Fruit fly (Drosophila melanogaster) whole organism, pupa: ENCODE data around the gene Crz.
A peak's percentile ranks its signal among the peaks of the same experiment; 100 is the strongest.

Source experiments
- CG10348 ChIP-seq: fragments of 200-800 bp; sonication (Bioruptor generic); IDR thresholded peaks from 2 replicates; pipeline ENCODE4 v1.3.6; 2022; ENCODE audit warnings: missing biosample characterization, missing genetic modification characterization
- CG12605 ChIP-seq: fragments of 200-800 bp; sonication (Bioruptor generic); IDR thresholded peaks from 2 replicates; pipeline ENCODE4 v1.3.6; 2022; ENCODE audit warnings: missing biosample characterization, missing genetic modification characterization
- CG13204 ChIP-seq: fragments of 200-800 bp; sonication (Bioruptor generic); optimal IDR thresholded peaks from 2 replicates; lab custom pipeline; 2018; ENCODE audit warnings: missing biosample characterization, mild to moderate bottlenecking, missing genetic modification characterization, moderate library complexity
- CG14655 ChIP-seq: fragments of 200-800 bp; sonication (Bioruptor generic); optimal IDR thresholded peaks from 3 replicates; lab custom pipeline; 2017; ENCODE audit warnings: mild to moderate bottlenecking, missing biosample characterization, missing genetic modification reagents, missing genetic modification characterization
- CG15710 ChIP-seq: fragments of 200-800 bp; sonication (Bioruptor generic); optimal IDR thresholded peaks from 2 replicates; lab custom pipeline; 2018; ENCODE audit warnings: missing biosample characterization, mild to moderate bottlenecking, missing genetic modification characterization, moderate library complexity
- CG17806 ChIP-seq: fragments of 200-800 bp; sonication (Bioruptor generic); optimal IDR thresholded peaks from 2 replicates; lab custom pipeline; 2018; ENCODE audit warnings: missing biosample characterization, mild to moderate bottlenecking, missing genetic modification characterization, moderate library complexity
- CG32121 ChIP-seq: fragments of 200-800 bp; sonication (Bioruptor generic); IDR thresholded peaks from 2 replicates; pipeline ENCODE4 v1.3.6; 2022; ENCODE audit warnings: missing biosample characterization, missing genetic modification characterization
- CG34367 ChIP-seq: fragments of 200-800 bp; sonication (Bioruptor generic); optimal IDR thresholded peaks from 2 replicates; lab custom pipeline; 2018; ENCODE audit warnings: missing biosample characterization, mild to moderate bottlenecking, missing genetic modification characterization
- CG4496 ChIP-seq: fragments of 200-800 bp; sonication (Bioruptor generic); IDR thresholded peaks from 3 replicates; pipeline ENCODE4 v1.3.6; 2022; ENCODE audit warnings: missing biosample characterization, missing genetic modification characterization
- CG8159 ChIP-seq: fragments of 200-800 bp; sonication (Bioruptor generic); optimal IDR thresholded peaks from 3 replicates; lab custom pipeline; 2018; ENCODE audit warnings: missing biosample characterization, mild to moderate bottlenecking, missing genetic modification characterization, moderate library complexity
- CG8301 ChIP-seq: fragments of 200-800 bp; sonication (Bioruptor generic); optimal IDR thresholded peaks from 2 replicates; lab custom pipeline; 2018; ENCODE audit warnings: missing biosample characterization, mild to moderate bottlenecking, missing genetic modification characterization
- CG9948 ChIP-seq: fragments of 200-800 bp; sonication (Bioruptor generic); optimal IDR thresholded peaks from 2 replicates; lab custom pipeline; 2018; ENCODE audit warnings: missing biosample characterization, mild to moderate bottlenecking, missing genetic modification characterization, moderate library complexity
- D1 ChIP-seq: fragments of 200-800 bp; sonication (Bioruptor generic); optimal IDR thresholded peaks from 2 replicates; lab custom pipeline; 2018; ENCODE audit warnings: missing biosample characterization, mild to moderate bottlenecking, missing genetic modification characterization, moderate library complexity
- EcR ChIP-seq: fragments of 200-800 bp; sonication (Bioruptor generic); optimal IDR thresholded peaks from 3 replicates; lab custom pipeline; 2019; ENCODE audit warnings: missing biosample characterization, missing genetic modification characterization, mild to moderate bottlenecking, moderate library complexity, missing genetic modification reagents
- Ets98B ChIP-seq: fragments of 200-800 bp; sonication (Bioruptor generic); IDR thresholded peaks from 2 replicates; pipeline ENCODE4 v1.3.6; 2022; ENCODE audit warnings: missing biosample characterization, missing genetic modification characterization
- Pif1A ChIP-seq: fragments of 200-800 bp; sonication (Bioruptor generic); optimal IDR thresholded peaks from 3 replicates; lab custom pipeline; 2016; ENCODE audit warnings: missing biosample characterization, missing genetic modification characterization
- Pif1B ChIP-seq: fragments of 200-800 bp; sonication (Bioruptor generic); optimal IDR thresholded peaks from 3 replicates; lab custom pipeline; 2016; ENCODE audit warnings: missing biosample characterization, missing genetic modification characterization
- Snoo ChIP-seq: fragments of 200-800 bp; sonication (Bioruptor generic); optimal IDR thresholded peaks from 3 replicates; lab custom pipeline; 2017; ENCODE audit warnings: missing biosample characterization, mild to moderate bottlenecking, missing genetic modification characterization, inconsistent platforms
- fd96Ca ChIP-seq: fragments of 200-800 bp; sonication (Bioruptor generic); IDR thresholded peaks from 3 replicates; pipeline ENCODE4 v1.3.6; 2022; ENCODE audit warnings: missing biosample characterization, missing genetic modification characterization
- gl ChIP-seq: fragments of 200-800 bp; sonication (Bioruptor generic); optimal IDR thresholded peaks from 2 replicates; lab custom pipeline; 2018; ENCODE audit warnings: missing biosample characterization, mild to moderate bottlenecking, missing genetic modification characterization
- rn ChIP-seq: fragments of 200-800 bp; sonication (Bioruptor generic); IDR thresholded peaks from 2 replicates; pipeline ENCODE4 v1.3.6; 2022; ENCODE audit warnings: missing biosample characterization, missing genetic modification characterization

Gene Crz

DNA sequence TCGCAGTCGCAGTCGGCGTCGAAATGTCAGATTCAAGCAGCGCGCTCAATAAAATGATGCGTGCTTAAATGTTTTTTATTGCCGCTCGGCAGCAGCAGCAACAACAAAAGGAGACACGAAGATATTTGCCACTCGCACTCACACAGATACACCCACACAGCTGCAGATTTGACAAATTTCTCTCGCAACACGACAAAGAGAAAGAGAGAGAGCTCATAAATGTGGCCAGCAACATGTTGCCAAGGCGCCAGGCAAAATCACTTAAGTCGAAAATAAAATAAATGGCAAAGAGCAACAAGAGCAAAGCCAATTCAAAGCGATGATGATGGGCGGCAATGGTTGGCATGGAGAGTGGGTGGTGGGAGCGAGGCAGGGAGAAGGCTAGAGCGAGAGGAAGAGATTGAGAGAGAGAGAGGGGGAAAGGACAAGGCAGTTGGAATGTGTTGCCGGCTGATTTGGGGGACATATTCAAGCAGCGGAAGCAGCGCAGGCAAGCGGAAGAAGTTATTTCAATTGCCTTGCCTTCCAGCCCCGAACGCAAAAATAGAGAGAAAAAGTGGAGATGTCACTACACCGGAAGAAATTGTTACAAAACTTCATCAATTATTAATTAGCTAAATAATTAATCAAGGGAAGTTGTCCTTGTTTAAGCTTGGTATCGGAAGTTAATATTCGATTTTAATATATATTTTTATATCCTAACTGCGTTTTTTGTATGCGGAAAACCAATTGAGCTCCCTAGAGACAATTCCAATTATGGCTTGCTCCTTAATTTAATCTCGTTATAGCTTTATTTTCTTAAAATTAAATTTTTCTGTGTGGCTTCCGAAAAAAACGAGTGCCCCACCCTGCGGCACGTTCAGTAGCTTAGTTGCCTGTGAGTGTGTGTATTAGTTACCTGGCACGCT, 32.4 kb downstream of the Crz start:
- TF ChIP-seq CG14655 (GFP tag; lab: Kevin White, UChicago) (peak; percentile 71), Pif1B (GFP tag; lab: Kevin White, UChicago) (peak; percentile 21), Pif1A (GFP tag; lab: Kevin White, UChicago) (peak; percentile 43), CG8159 (tag; lab: Kevin White, UChicago) (peak; percentile 45), CG9948 (peak; percentile 53), D1 (peak; percentile 2), CG8301 (tag; lab: Kevin White, UChicago) (peak; percentile 58), Ets98B (peak; percentile 10; the same call in 1 of the 2 replicates), rn (no peak), CG32121 (no peak), CG4496 (GFP tag; lab: Robert Waterston, UW) (0 out of 3 replicates have a peak, but pooled peaks have one; percentile 4), CG15710 (peak; percentile 19), CG34367 (tag; lab: Kevin White, UChicago) (no peak), EcR (GFP tag; lab: Kevin White, UChicago) (peak; percentile 14), CG17806 (tag; lab: Kevin White, UChicago) (peak; percentile 41), CG13204 (peak; percentile 48), fd96Ca (GFP tag; lab: Robert Waterston, UW) (no peak)

DNA sequence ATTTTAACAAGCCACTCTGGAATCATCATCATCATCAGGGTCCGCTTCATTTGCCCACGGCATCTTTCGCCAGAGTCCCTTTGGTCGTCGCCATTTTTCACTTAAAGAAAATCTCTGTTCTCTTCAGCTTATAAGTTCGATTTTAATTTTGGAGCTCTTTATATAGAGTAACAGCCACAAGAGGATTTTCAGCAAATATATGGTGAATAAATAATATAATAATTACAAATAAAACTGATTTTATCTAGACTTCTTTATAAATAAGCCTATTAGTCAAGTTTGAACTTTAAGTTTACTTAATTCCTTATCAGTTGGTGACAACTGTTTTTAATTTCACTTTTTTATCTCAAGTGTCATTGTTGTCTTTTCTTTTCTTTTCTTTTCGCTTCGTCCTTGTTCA, 33.8 kb downstream of the Crz start:
- peak; percentile 3 for TF ChIP-seq CG8159 (tag; lab: Kevin White, UChicago)
- no peak for TF ChIP-seq CG34367 (tag; lab: Kevin White, UChicago)
- TF ChIP-seq, all 21 proteins: peak for 1

DNA sequence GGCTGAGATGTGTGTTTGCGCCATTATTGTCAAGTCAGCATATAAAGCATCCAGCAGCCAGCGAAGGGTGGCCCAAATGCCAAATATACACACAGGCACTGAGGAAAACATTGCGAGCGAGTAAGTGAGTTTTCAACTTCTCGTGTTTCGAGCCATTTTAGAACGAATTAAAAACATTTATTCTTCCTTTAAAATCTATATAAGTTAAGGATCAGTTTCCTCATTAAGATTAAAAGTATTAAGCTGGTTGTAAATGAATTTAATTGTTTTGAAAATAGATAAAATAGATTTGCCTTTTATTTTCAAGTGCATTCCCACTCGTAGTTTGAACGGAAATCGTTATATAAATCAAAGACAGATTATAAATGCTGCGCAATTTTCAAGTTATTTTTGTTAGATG, 36.8 kb downstream of the Crz start:
- TF ChIP-seq CG8159 (tag; lab: Kevin White, UChicago) (peak; percentile 10), rn (no peak), CG34367 (tag; lab: Kevin White, UChicago) (no peak), CG8301 (tag; lab: Kevin White, UChicago) (no peak)

DNA sequence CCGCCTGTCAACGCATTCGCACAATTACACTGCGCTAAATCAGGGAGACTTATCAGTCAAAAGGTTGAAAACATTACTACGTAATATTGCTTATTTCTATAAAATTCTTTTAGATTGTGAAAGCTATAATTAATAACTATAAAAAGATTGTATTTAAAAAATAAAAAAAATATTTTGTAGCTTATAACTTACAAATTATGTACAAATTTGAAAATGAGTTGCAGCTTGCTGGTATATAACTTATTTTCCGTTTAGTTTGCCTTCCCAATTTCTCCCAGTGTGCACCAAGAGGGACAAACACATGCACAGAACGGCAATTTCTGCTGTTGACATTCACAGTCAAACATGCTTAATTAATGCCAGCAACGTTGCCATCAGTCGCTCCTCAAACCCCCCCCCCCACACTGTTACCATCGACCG, 39.1 kb downstream of the Crz start:
- TF ChIP-seq CG12605 (GFP tag; lab: Robert Waterston, UW) (peak; percentile 56), CG8159 (tag; lab: Kevin White, UChicago) (peak; percentile 97), Snoo (peak; percentile 87), CG10348 (GFP tag; lab: Robert Waterston, UW) (no peak), fd96Ca (GFP tag; lab: Robert Waterston, UW) (peak; percentile 82), CG32121 (peak; percentile 78), Pif1B (GFP tag; lab: Kevin White, UChicago) (peak; percentile 72), CG14655 (GFP tag; lab: Kevin White, UChicago) (peak; percentile 91), CG4496 (GFP tag; lab: Robert Waterston, UW) (peak; percentile 80), CG15710 (peak; percentile 90), CG8301 (tag; lab: Kevin White, UChicago) (peak; percentile 88), gl (peak; percentile 75), CG9948 (peak; percentile 86), Ets98B (peak; percentile 66), D1 (peak; percentile 81), Pif1A (GFP tag; lab: Kevin White, UChicago) (peak; percentile 69), CG17806 (tag; lab: Kevin White, UChicago) (peak; percentile 91), rn (peak; percentile 67), EcR (GFP tag; lab: Kevin White, UChicago) (no peak), CG34367 (tag; lab: Kevin White, UChicago) (peak; percentile 73), CG13204 (peak; percentile 65)

DNA sequence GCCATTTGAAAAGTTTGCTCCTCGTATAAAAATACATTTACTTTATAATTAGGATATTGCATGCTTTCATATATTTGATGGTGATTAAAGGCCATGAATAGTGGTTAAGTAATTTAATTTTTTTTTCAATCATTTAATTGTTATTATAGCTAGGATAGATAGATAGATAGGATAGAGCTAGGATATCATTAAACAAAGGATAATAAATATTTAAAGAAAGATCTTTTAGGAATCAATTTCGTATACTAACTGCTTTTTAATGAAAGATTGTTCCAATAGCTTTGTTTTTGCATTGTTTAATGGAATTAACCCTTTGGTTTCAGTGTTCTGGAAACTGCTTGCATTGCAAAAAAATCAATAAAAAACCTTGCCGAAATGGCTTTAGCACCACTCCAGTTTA, 39.9 kb downstream of the Crz start:
- TF ChIP-seq D1 (no peak), CG8159 (tag; lab: Kevin White, UChicago) (peak; percentile 50), CG12605 (GFP tag; lab: Robert Waterston, UW) (no peak), CG8301 (tag; lab: Kevin White, UChicago) (no peak), CG13204 (no peak), gl (no peak), EcR (GFP tag; lab: Kevin White, UChicago) (no peak), CG14655 (GFP tag; lab: Kevin White, UChicago) (no peak)
- TF ChIP-seq, all 21 proteins: peak for 1

DNA sequence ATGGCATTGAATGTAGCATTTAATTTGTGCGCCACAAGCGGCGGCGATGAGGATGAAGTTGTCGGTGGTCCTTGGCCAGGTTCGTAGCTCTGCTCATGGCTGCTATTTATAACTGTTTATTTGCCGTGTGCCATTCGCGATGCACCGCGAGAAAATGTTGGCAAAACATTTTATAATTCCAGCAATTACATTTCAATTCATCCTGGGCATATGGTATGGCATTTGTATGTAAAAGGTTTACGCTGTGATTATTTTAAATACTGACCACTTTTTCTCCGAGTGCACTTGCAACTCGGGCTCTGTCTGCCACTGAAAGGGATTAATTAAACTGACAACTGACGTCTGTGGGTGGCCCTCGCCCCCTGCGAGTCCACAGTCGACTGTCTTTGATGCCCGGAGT, 42.0 kb downstream of the Crz start:
- TF ChIP-seq CG9948 (peak; percentile 43), EcR (GFP tag; lab: Kevin White, UChicago) (no peak), rn (0 out of 2 replicates have a peak, but pooled peaks have one; percentile 4), D1 (no peak), CG8159 (tag; lab: Kevin White, UChicago) (peak; percentile 72), CG4496 (GFP tag; lab: Robert Waterston, UW) (peak; percentile 75; the same call in 2 of the 3 replicates), Ets98B (peak; percentile 59), CG13204 (no peak), Snoo (peak; percentile 12), fd96Ca (GFP tag; lab: Robert Waterston, UW) (peak; percentile 69), CG10348 (GFP tag; lab: Robert Waterston, UW) (no peak), gl (no peak), CG14655 (GFP tag; lab: Kevin White, UChicago) (peak; percentile 55), CG34367 (tag; lab: Kevin White, UChicago) (peak; percentile 53), CG15710 (peak; percentile 65), Pif1B (GFP tag; lab: Kevin White, UChicago) (peak; percentile 37), CG32121 (no peak), Pif1A (GFP tag; lab: Kevin White, UChicago) (peak; percentile 57), CG8301 (tag; lab: Kevin White, UChicago) (peak; percentile 44), CG17806 (tag; lab: Kevin White, UChicago) (peak; percentile 58), CG12605 (GFP tag; lab: Robert Waterston, UW) (peak; percentile 60; the same call in 1 of the 2 replicates)
